Fruit fly (Drosophila melanogaster): ENCODE data around the gene CG1537.
A peak's percentile ranks its signal among the peaks of the same experiment; 100 is the strongest.

The CG1537 gene

dm6 chrX:11092201-11092600 is 29.2 kb upstream of the CG1537 start, which contains the start of gene CG2061 (continued):
- TF ChIP-seq CG30403 (GFP tag; optimal IDR thresholded peaks at IDR 0.05), result no peak
- no peak for TF ChIP-seq bab2 (GFP tag; optimal IDR thresholded peaks at IDR 0.05)
- TF ChIP-seq CG8089 (GFP tag; optimal IDR thresholded peaks at IDR 0.05), result no peak
- TF ChIP-seq Six4 (GFP tag; optimal IDR thresholded peaks at IDR 0.05), result no peak
- no peak for TF ChIP-seq HLH3B (GFP tag; IDR thresholded peaks at IDR 0.05)
- TF ChIP-seq chif (GFP tag; optimal IDR thresholded peaks at IDR 0.05), result no peak
- TF ChIP-seq CG4282 (GFP tag; optimal IDR thresholded peaks at IDR 0.05), result no peak
- TF ChIP-seq gsb (GFP tag; IDR thresholded peaks at IDR 0.05), result no peak
- TF ChIP-seq CG6654 (GFP tag; optimal IDR thresholded peaks at IDR 0.05), result no peak
- no peak for TF ChIP-seq Med (GFP tag)
- peak; percentile 68 for TF ChIP-seq bbx (GFP tag; IDR thresholded peaks at IDR 0.05; ENCODE audit: partially characterized antibody)
- peak; percentile 69; the same call in 2 of the 3 replicates for TF ChIP-seq knrl (GFP tag; IDR thresholded peaks at IDR 0.05; ENCODE audit: partially characterized antibody)
- TF ChIP-seq CG34422 (GFP tag; IDR thresholded peaks at IDR 0.05), result no peak
- TF ChIP-seq CG17186 (GFP tag; optimal IDR thresholded peaks at IDR 0.05), result no peak
- TF ChIP-seq D (optimal IDR thresholded peaks at IDR 0.05), result no peak
- no peak for TF ChIP-seq D (GFP tag; optimal IDR thresholded peaks at IDR 0.05)
- TF ChIP-seq Mes4 (GFP tag; optimal IDR thresholded peaks at IDR 0.05), result no peak
- no peak for TF ChIP-seq Atf6 (GFP tag; IDR thresholded peaks at IDR 0.05)
- TF ChIP-seq da (GFP tag; optimal IDR thresholded peaks at IDR 0.05), result no peak
- no peak for TF ChIP-seq ttk (GFP tag; IDR thresholded peaks at IDR 0.05)
- no peak for TF ChIP-seq pan (optimal IDR thresholded peaks at IDR 0.05)
- TF ChIP-seq pan (GFP tag; optimal IDR thresholded peaks at IDR 0.05 in 1 of 2, IDR thresholded peaks at IDR 0.05 in 1 of 2), result no peak
- no peak for TF ChIP-seq CG3065 (GFP tag; optimal IDR thresholded peaks at IDR 0.05)
- no peak for TF ChIP-seq fu2 (GFP tag; optimal IDR thresholded peaks at IDR 0.05)
- TF ChIP-seq nmo (GFP tag; optimal IDR thresholded peaks at IDR 0.05), result no peak
- TF ChIP-seq Ets97D (GFP tag; optimal IDR thresholded peaks at IDR 0.05), result no peak
- TF ChIP-seq CG18476 (GFP tag; optimal IDR thresholded peaks at IDR 0.05), result no peak
- peak; percentile 71 for TF ChIP-seq CG2116 (GFP tag; optimal IDR thresholded peaks at IDR 0.05)
- no peak for TF ChIP-seq CG6813 (GFP tag; optimal IDR thresholded peaks at IDR 0.05)
- TF ChIP-seq sd (tag; optimal IDR thresholded peaks at IDR 0.05), result no peak
- TF ChIP-seq sima (GFP tag; optimal IDR thresholded peaks at IDR 0.05), result no peak
- no peak for TF ChIP-seq crp (GFP tag; optimal IDR thresholded peaks at IDR 0.05)
- no peak for TF ChIP-seq CG5180 (GFP tag; optimal IDR thresholded peaks at IDR 0.05)
- TF ChIP-seq bcd (GFP tag; optimal IDR thresholded peaks at IDR 0.05), result no peak
- no peak for TF ChIP-seq Aef1 (GFP tag; IDR thresholded peaks at IDR 0.05)
- peak; percentile 58; the same call in 2 of the 3 replicates for TF ChIP-seq CG6791 (GFP tag; IDR thresholded peaks at IDR 0.05; ENCODE audit: partially characterized antibody)
- TF ChIP-seq CG9437 (GFP tag; optimal IDR thresholded peaks at IDR 0.05), result no peak
- TF ChIP-seq aop (GFP tag; IDR thresholded peaks at IDR 0.05), result no peak
- no peak for TF ChIP-seq CG10321 (GFP tag; IDR thresholded peaks at IDR 0.05)
- TF ChIP-seq CG8924 (tag; optimal IDR thresholded peaks at IDR 0.05), result no peak
- no peak for TF ChIP-seq CG17612 (GFP tag; IDR thresholded peaks at IDR 0.05)
- no peak for TF ChIP-seq Stat92E (GFP tag; optimal IDR thresholded peaks at IDR 0.05)
- TF ChIP-seq pb (GFP tag; optimal IDR thresholded peaks at IDR 0.05), result no peak
- peak; percentile 84 for TF ChIP-seq CG14860 (GFP tag; IDR thresholded peaks at IDR 0.05; ENCODE audit: partially characterized antibody)
- TF ChIP-seq Dbx (GFP tag; IDR thresholded peaks at IDR 0.05), result no peak
- no peak for TF ChIP-seq dysf (GFP tag; IDR thresholded peaks at IDR 0.05)
- TF ChIP-seq pho (GFP tag; optimal IDR thresholded peaks at IDR 0.05), result no peak
- no peak for TF ChIP-seq emc (GFP tag; optimal IDR thresholded peaks at IDR 0.05)
- no peak for TF ChIP-seq CG2120 (GFP tag; optimal IDR thresholded peaks at IDR 0.05)
- TF ChIP-seq CG3163 (GFP tag; optimal IDR thresholded peaks at IDR 0.05), result no peak
- no peak for TF ChIP-seq wdn (GFP tag; IDR thresholded peaks at IDR 0.05)
- TF ChIP-seq trh (GFP tag; optimal IDR thresholded peaks at IDR 0.05), result no peak
